Worm (Caenorhabditis elegans) whole organism, L1 larva: Measurements from ENCODE around the gene ZK856.18.

Experiments
- C16A3.4 ChIP-seq: fragments of 150-350 bp; optimal IDR thresholded peaks from 2 replicates; lab custom pipeline; 2014; ENCODE audit warnings: missing biosample characterization, missing genetic modification characterization
- C34B4.2 ChIP-seq: sonication (generic microtip); optimal IDR thresholded peaks from 2 replicates; lab custom pipeline; 2017; ENCODE audit warnings: mild to moderate bottlenecking, missing genetic modification characterization, missing compliant biosample characterization
- F16B12.6 ChIP-seq: fragments of 150-350 bp; optimal IDR thresholded peaks from 2 replicates; lab custom pipeline; 2014; ENCODE audit warnings: missing biosample characterization, missing genetic modification characterization
- aha-1 ChIP-seq: fragments of 150-350 bp; optimal IDR thresholded peaks from 2 replicates; lab custom pipeline; 2014; ENCODE audit warnings: missing biosample characterization, missing genetic modification characterization
- ceh-63 ChIP-seq: fragments of 200-800 bp; sonication (Bioruptor generic); optimal IDR thresholded peaks from 2 replicates; lab custom pipeline; 2018; ENCODE audit warnings: mild to moderate bottlenecking, missing genetic modification characterization, missing compliant biosample characterization
- ceh-8 ChIP-seq: fragments of 200-800 bp; sonication (Bioruptor generic); optimal IDR thresholded peaks from 2 replicates; lab custom pipeline; 2018; ENCODE audit warnings: mild to moderate bottlenecking, missing genetic modification characterization, moderate library complexity, missing compliant biosample characterization
- ceh-82 ChIP-seq, 3 experiments: fragments of 150-350 bp in 1 of 3; sonication (generic microtip) in 2 of 3; optimal IDR thresholded peaks; 2 replicates each; lab custom pipeline; 2014 to 2017; ENCODE audit warnings: missing biosample characterization in 3 of 3, missing genetic modification characterization in 3 of 3
- dpl-1 ChIP-seq, 3 experiments: fragments of 150-350 bp in 2 of 3; sonication (generic microtip) in 1 of 3; optimal IDR thresholded peaks; 2 replicates each; lab custom pipeline; 2014 to 2017; ENCODE audit warnings: missing biosample characterization in 3 of 3, missing genetic modification characterization in 3 of 3, missing genetic modification reagents in 3 of 3
- efl-3 ChIP-seq: fragments of 200-800 bp; sonication (Bioruptor generic); optimal IDR thresholded peaks from 2 replicates; lab custom pipeline; 2018; ENCODE audit warnings: mild to moderate bottlenecking, missing genetic modification characterization, missing compliant biosample characterization
- elt-3 ChIP-seq, 6 experiments: fragments of 150-350 bp in 1 of 6; sonication (generic microtip); optimal IDR thresholded peaks; 2 replicates each; lab custom pipeline; 2017 to 2018; ENCODE audit warnings: missing biosample characterization in 6 of 6, missing genetic modification characterization in 6 of 6, inconsistent platforms in 1 of 6
- fkh-4 ChIP-seq: sonication (generic microtip); optimal IDR thresholded peaks from 2 replicates; lab custom pipeline; 2016; ENCODE audit warnings: missing compliant biosample characterization, missing genetic modification characterization, borderline replicate concordance
- fkh-8 ChIP-seq: sonication (generic microtip); optimal IDR thresholded peaks from 2 replicates; lab custom pipeline; 2016; ENCODE audit warnings: mild to moderate bottlenecking, missing genetic modification characterization, missing compliant biosample characterization
- fos-1 ChIP-seq: fragments of 150-350 bp; optimal IDR thresholded peaks from 2 replicates; lab custom pipeline; 2014; ENCODE audit warnings: missing biosample characterization, missing genetic modification characterization
- irx-1 ChIP-seq: sonication (generic microtip); optimal IDR thresholded peaks from 2 replicates; lab custom pipeline; 2016; ENCODE audit warnings: missing genetic modification characterization, missing compliant biosample characterization
- lin-15B ChIP-seq: fragments of 150-350 bp; sonication (generic microtip); optimal IDR thresholded peaks from 3 replicates; lab custom pipeline; 2014; ENCODE audit warnings: missing biosample characterization, missing genetic modification characterization
- lin-35 ChIP-seq, 2 experiments: fragments of 150-350 bp; optimal IDR thresholded peaks; 2 replicates each; lab custom pipeline; 2014; ENCODE audit warnings: missing biosample characterization in 2 of 2, missing genetic modification characterization in 2 of 2, missing genetic modification reagents in 2 of 2
- lin-39 ChIP-seq: fragments of 150-350 bp; optimal IDR thresholded peaks from 2 replicates; lab custom pipeline; 2014; ENCODE audit warnings: missing biosample characterization, missing genetic modification reagents, missing genetic modification characterization
- lsy-2 ChIP-seq, 2 experiments: fragments of 150-350 bp; optimal IDR thresholded peaks; 2 replicates each; lab custom pipeline; 2014; ENCODE audit warnings: missing biosample characterization in 2 of 2, missing genetic modification characterization in 2 of 2
- mdl-1 ChIP-seq, 2 experiments: fragments of 150-350 bp; optimal IDR thresholded peaks; 2 replicates each; lab custom pipeline; 2014 to 2017; ENCODE audit warnings: missing biosample characterization in 2 of 2, missing genetic modification characterization in 2 of 2, inconsistent platforms in 1 of 2
- nhr-11 ChIP-seq: fragments of 150-350 bp; optimal IDR thresholded peaks from 2 replicates; lab custom pipeline; 2014; ENCODE audit warnings: missing biosample characterization, missing genetic modification characterization
- nhr-12 ChIP-seq: sonication (generic microtip); optimal IDR thresholded peaks from 2 replicates; lab custom pipeline; 2017; ENCODE audit warnings: missing biosample characterization, missing genetic modification characterization
- nhr-19 ChIP-seq: fragments of 200-800 bp; sonication (Bioruptor generic); conservative IDR thresholded peaks from 2 replicates; pipeline ENCODE4 v1.3.6; 2022; ENCODE audit warnings: missing genetic modification characterization, missing compliant biosample characterization
- nhr-20 ChIP-seq: sonication (generic microtip); optimal IDR thresholded peaks from 2 replicates; lab custom pipeline; 2016; ENCODE audit warnings: mild to moderate bottlenecking, missing genetic modification characterization, missing compliant biosample characterization
- nhr-237 ChIP-seq: fragments of 150-350 bp; optimal IDR thresholded peaks from 2 replicates; lab custom pipeline; 2014; ENCODE audit warnings: missing biosample characterization, missing genetic modification characterization
- nhr-28 ChIP-seq: fragments of 150-350 bp; optimal IDR thresholded peaks from 2 replicates; lab custom pipeline; 2014; ENCODE audit warnings: missing biosample characterization, missing genetic modification characterization
- nhr-90 ChIP-seq: sonication (generic microtip); optimal IDR thresholded peaks from 2 replicates; lab custom pipeline; 2016; ENCODE audit warnings: mild to moderate bottlenecking, missing genetic modification characterization, missing compliant biosample characterization; ENCODE audit not compliant: poor library complexity
- pag-3 ChIP-seq: sonication (generic microtip); optimal IDR thresholded peaks from 2 replicates; lab custom pipeline; 2017; ENCODE audit warnings: missing genetic modification characterization, mild to moderate bottlenecking, missing compliant biosample characterization, antibody characterized with exemption, borderline replicate concordance; ENCODE audit not compliant: insufficient read depth
- pax-3 ChIP-seq: fragments of 200-800 bp; sonication (Bioruptor generic); optimal IDR thresholded peaks from 2 replicates; lab custom pipeline; 2018; ENCODE audit warnings: mild to moderate bottlenecking, missing genetic modification characterization, moderate library complexity, missing compliant biosample characterization
- pqm-1 ChIP-seq: sonication (generic microtip); optimal IDR thresholded peaks from 3 replicates; lab custom pipeline; 2017; ENCODE audit warnings: missing biosample characterization, missing genetic modification characterization
- rnt-1 ChIP-seq: sonication (generic microtip); optimal IDR thresholded peaks from 2 replicates; lab custom pipeline; 2016; ENCODE audit warnings: mild to moderate bottlenecking, missing genetic modification characterization, moderate library complexity, missing compliant biosample characterization
- snpc-4 ChIP-seq: fragments of 150-350 bp; optimal IDR thresholded peaks from 2 replicates; lab custom pipeline; 2014; ENCODE audit warnings: missing biosample characterization, missing genetic modification characterization
- snu-23 ChIP-seq: sonication (generic microtip); optimal IDR thresholded peaks from 2 replicates; lab custom pipeline; 2016; ENCODE audit warnings: missing genetic modification characterization, missing compliant biosample characterization
- sox-4 ChIP-seq: sonication (generic microtip); optimal IDR thresholded peaks from 2 replicates; lab custom pipeline; 2016; ENCODE audit warnings: missing genetic modification characterization, missing compliant biosample characterization
- sup-37 ChIP-seq: fragments of 200-800 bp; sonication (Bioruptor generic); optimal IDR thresholded peaks from 2 replicates; lab custom pipeline; 2018; ENCODE audit warnings: mild to moderate bottlenecking, missing genetic modification characterization, missing compliant biosample characterization
- swsn-7 ChIP-seq: sonication (generic microtip); optimal IDR thresholded peaks from 2 replicates; lab custom pipeline; 2016; ENCODE audit warnings: missing genetic modification characterization, missing compliant biosample characterization
- unc-86 ChIP-seq: sonication (generic microtip); optimal IDR thresholded peaks from 2 replicates; lab custom pipeline; 2016; ENCODE audit warnings: missing genetic modification characterization, missing compliant biosample characterization
- zag-1 ChIP-seq: fragments of 150-350 bp; optimal IDR thresholded peaks from 2 replicates; lab custom pipeline; 2014; ENCODE audit warnings: missing biosample characterization, missing genetic modification characterization
- ztf-4 ChIP-seq: fragments of 150-350 bp; optimal IDR thresholded peaks from 2 replicates; lab custom pipeline; 2014; ENCODE audit warnings: missing biosample characterization, missing genetic modification characterization

Gene ZK856.18

DNA sequence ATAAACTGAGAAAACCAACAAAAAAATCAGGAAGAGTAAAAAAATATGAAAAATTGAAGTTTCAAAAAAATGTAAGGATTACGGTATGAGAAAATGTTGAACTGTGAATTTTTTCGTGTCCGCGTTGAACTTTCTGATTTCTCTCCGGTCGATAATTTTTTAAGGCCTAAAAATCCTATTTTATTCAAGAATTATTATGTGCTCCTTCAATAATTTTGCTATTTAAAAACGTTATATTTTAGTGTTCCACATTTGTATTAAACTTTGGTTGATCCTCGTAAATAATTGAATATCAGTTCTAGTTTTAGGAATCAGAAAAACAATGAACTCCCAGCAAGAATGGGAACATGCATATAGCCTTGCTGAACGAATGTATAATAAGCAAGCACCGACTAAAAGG, 26.8 kb upstream of the ZK856.18 start, which contains the start of gene hpo-40:
Gene hpo-40, plus strand, starts transcription at position 301 of the 400 bp plus-strand sequence.
- no peak for TF ChIP-seq lin-39 (tag; lab: Kevin White, UChicago)
- TF ChIP-seq elt-3 (tag; optimal IDR thresholded peaks at IDR 0.05; lab: Kevin White, UChicago): no peak
- no peak for TF ChIP-seq ztf-4 (tag; lab: Kevin White, UChicago)
- no peak for TF ChIP-seq rnt-1
- no peak for TF ChIP-seq fos-1 (tag; lab: Kevin White, UChicago)
- no peak for TF ChIP-seq unc-86 (tag; lab: Kevin White, UChicago)
- TF ChIP-seq sox-4 (tag; lab: Kevin White, UChicago): no peak
- no peak for TF ChIP-seq nhr-11 (tag; lab: Kevin White, UChicago)
- no peak for TF ChIP-seq irx-1 (tag; lab: Kevin White, UChicago)

DNA sequence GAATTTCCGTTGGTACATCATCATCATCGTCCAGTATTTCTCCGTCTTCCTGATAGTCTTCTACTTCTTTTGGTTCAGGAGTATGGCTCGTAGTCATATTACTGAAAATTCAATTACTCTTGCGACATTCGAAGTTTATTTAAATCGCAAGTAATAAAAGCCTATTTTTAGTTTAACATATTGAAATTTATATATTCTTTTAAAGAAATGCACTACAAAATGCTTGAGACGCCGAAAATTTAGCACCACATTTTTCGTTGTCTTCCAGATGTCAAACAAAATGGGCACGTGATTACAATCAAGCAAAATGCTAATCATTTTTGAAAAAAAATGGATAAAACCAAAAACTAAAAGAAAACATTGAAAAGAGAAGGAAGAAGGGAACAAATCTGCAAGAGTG, 26.2 kb upstream of the ZK856.18 start, which contains the start of gene zhit-3:
Gene zhit-3, minus strand, starts transcription at position 101 of the 400 bp plus-strand sequence.
- TF ChIP-seq pag-3 (tag; lab: Kevin White, UChicago) (no peak), nhr-237 (tag; lab: Kevin White, UChicago) (no peak), ceh-82 (tag; optimal IDR thresholded peaks at IDR 0.05; lab: Kevin White, UChicago) (no peak), snu-23 (GFP tag; lab: Kevin White, UChicago) (no peak), lin-35 (GFP tag; optimal IDR thresholded peaks at IDR 0.05; lab: Kevin White, UChicago) (no peak), sox-4 (tag; lab: Kevin White, UChicago) (no peak), nhr-19 (GFP tag; lab: Robert Waterston, UW) (no peak), snpc-4 (no peak), pax-3 (tag; lab: Kevin White, UChicago) (no peak), F16B12.6 (tag; lab: Kevin White, UChicago) (no peak), elt-3 (tag; optimal IDR thresholded peaks at IDR 0.05; lab: Kevin White, UChicago) (no peak), nhr-20 (no peak), C16A3.4 (tag; lab: Kevin White, UChicago) (no peak), efl-3 (GFP tag; lab: Kevin White, UChicago) (no peak), mdl-1 (tag; optimal IDR thresholded peaks at IDR 0.05; lab: Kevin White, UChicago) (no peak), lsy-2 (tag; optimal IDR thresholded peaks at IDR 0.05; lab: Kevin White, UChicago) (no peak)

ce11 chrV:10210244-10210643, 24.4 kb upstream of the ZK856.18 start, which contains the start of gene tftc-3:
tftc-3 (minus strand) TSS chrV:10210344.
- TF ChIP-seq pqm-1 (no peak), lin-39 (tag; lab: Kevin White, UChicago) (no peak), nhr-28 (tag; lab: Kevin White, UChicago) (no peak), lin-35 (GFP tag; optimal IDR thresholded peaks at IDR 0.05; lab: Kevin White, UChicago) (no peak), C34B4.2 (no peak), pax-3 (tag; lab: Kevin White, UChicago) (no peak), swsn-7 (no peak), fkh-4 (tag; lab: Kevin White, UChicago) (no peak), ceh-8 (GFP tag; lab: Kevin White, UChicago) (no peak), ceh-63 (GFP tag; lab: Kevin White, UChicago) (no peak), dpl-1 (GFP tag; optimal IDR thresholded peaks at IDR 0.05; lab: Kevin White, UChicago) (no peak), aha-1 (no peak), nhr-90 (tag; lab: Kevin White, UChicago) (no peak), sup-37 (GFP tag; lab: Kevin White, UChicago) (no peak), nhr-12 (tag; lab: Kevin White, UChicago) (no peak), efl-3 (GFP tag; lab: Kevin White, UChicago) (no peak), fkh-8 (tag; lab: Kevin White, UChicago) (no peak), zag-1 (tag; lab: Kevin White, UChicago) (no peak), lin-15B (tag; lab: Kevin White, UChicago) (no peak), nhr-20 (no peak)
